Fruit fly (Drosophila melanogaster): ENCODE data around the gene CG31156.

CG31156 gene

dm6 chr3R:22631156-22631555 is 17.7 kb upstream of the CG31156 start (continued):
- no peak for TF ChIP-seq CG18619 (GFP tag; optimal IDR thresholded peaks at IDR 0.05)
- TF ChIP-seq CG8924 (tag; optimal IDR thresholded peaks at IDR 0.05): peak; percentile 5
- TF ChIP-seq fd3F (GFP tag; optimal IDR thresholded peaks at IDR 0.05): no peak
- TF ChIP-seq CG7928 (GFP tag; optimal IDR thresholded peaks at IDR 0.05): no peak
- no peak for TF ChIP-seq bowl (GFP tag; IDR thresholded peaks at IDR 0.05)
- TF ChIP-seq CG2678 (tag; optimal IDR thresholded peaks at IDR 0.05): peak; percentile 22
- peak; percentile 19 for TF ChIP-seq CG1529 (GFP tag; optimal IDR thresholded peaks at IDR 0.05)
- no peak for TF ChIP-seq dysf (GFP tag; IDR thresholded peaks at IDR 0.05)
- no peak for TF ChIP-seq E2f2 (GFP tag; IDR thresholded peaks at IDR 0.05)
- no peak for TF ChIP-seq cg (GFP tag; optimal IDR thresholded peaks at IDR 0.05)
- no peak for TF ChIP-seq lilli (GFP tag; optimal IDR thresholded peaks at IDR 0.05)
- no peak for TF ChIP-seq CG14441 (GFP tag; IDR thresholded peaks at IDR 0.05)
- no peak for TF ChIP-seq CkIIα-i1 (GFP tag; IDR thresholded peaks at IDR 0.05)
- no peak for TF ChIP-seq sc (optimal IDR thresholded peaks at IDR 0.05)
- TF ChIP-seq sc (GFP tag; optimal IDR thresholded peaks at IDR 0.05): no peak
- no peak for TF ChIP-seq tio (GFP tag; optimal IDR thresholded peaks at IDR 0.05)
- no peak for TF ChIP-seq CG17186 (GFP tag; optimal IDR thresholded peaks at IDR 0.05)
- TF ChIP-seq eve (GFP tag; optimal IDR thresholded peaks at IDR 0.05): peak in 1 of 2 experiments; percentile 50
- peak; percentile 7 for TF ChIP-seq Asciz (GFP tag; optimal IDR thresholded peaks at IDR 0.05)
- TF ChIP-seq CG17912 (GFP tag; optimal IDR thresholded peaks at IDR 0.05): peak; percentile 31
- TF ChIP-seq CG7786 (GFP tag; optimal IDR thresholded peaks at IDR 0.05): no peak
- no peak for TF ChIP-seq CG6654 (GFP tag; optimal IDR thresholded peaks at IDR 0.05)
- no peak for TF ChIP-seq gfzf (GFP tag; optimal IDR thresholded peaks at IDR 0.05)
- TF ChIP-seq Tbp (GFP tag; optimal IDR thresholded peaks at IDR 0.05): no peak
- no peak for TF ChIP-seq Deaf1 (tag; optimal IDR thresholded peaks at IDR 0.05)
- TF ChIP-seq sqz (GFP tag; optimal IDR thresholded peaks at IDR 0.05): peak; percentile 9
- no peak for TF ChIP-seq tll (GFP tag; optimal IDR thresholded peaks at IDR 0.05)
- TF ChIP-seq Ssrp (tag; optimal IDR thresholded peaks at IDR 0.05): no peak
- no peak for TF ChIP-seq CG2202 (tag; optimal IDR thresholded peaks at IDR 0.05)
- TF ChIP-seq sens (GFP tag): peak; percentile 52
- no peak for TF ChIP-seq CG13287 (GFP tag; IDR thresholded peaks at IDR 0.05; ENCODE audit: partially characterized antibody)
- TF ChIP-seq CG6813 (GFP tag; optimal IDR thresholded peaks at IDR 0.05): no peak
- peak; percentile 18 for TF ChIP-seq Fer1 (GFP tag; optimal IDR thresholded peaks at IDR 0.05)
- TF ChIP-seq Myb (GFP tag; optimal IDR thresholded peaks at IDR 0.05): no peak
- TF ChIP-seq CG15269 (tag; optimal IDR thresholded peaks at IDR 0.05): peak; percentile 15
- no peak for TF ChIP-seq CG11456 (GFP tag; IDR thresholded peaks at IDR 0.05)
- TF ChIP-seq CG7357 (GFP tag; IDR thresholded peaks at IDR 0.05): no peak
- peak; percentile 23 for TF ChIP-seq Camta (GFP tag; optimal IDR thresholded peaks at IDR 0.05)
- no peak for TF ChIP-seq Mrtf (GFP tag; IDR thresholded peaks at IDR 0.05)
- no peak for TF ChIP-seq Sry-β (GFP tag; optimal IDR thresholded peaks at IDR 0.05)
- TF ChIP-seq CG1233 (GFP tag; optimal IDR thresholded peaks at IDR 0.05): no peak
- TF ChIP-seq CG3726 (GFP tag; IDR thresholded peaks at IDR 0.05): no peak
- TF ChIP-seq peb (GFP tag; IDR thresholded peaks at IDR 0.05): no peak
- no peak for TF ChIP-seq Hr78 (GFP tag; optimal IDR thresholded peaks at IDR 0.05)
- TF ChIP-seq gt (GFP tag; IDR thresholded peaks at IDR 0.05): no peak
- TF ChIP-seq TFAM (GFP tag; optimal IDR thresholded peaks at IDR 0.05): no peak
- peak; percentile 19 for TF ChIP-seq CG15601 (tag; optimal IDR thresholded peaks at IDR 0.05)
- TF ChIP-seq org-1 (GFP tag; optimal IDR thresholded peaks at IDR 0.05): peak; percentile 29
- TF ChIP-seq CG3281 (GFP tag; optimal IDR thresholded peaks at IDR 0.05): no peak
- TF ChIP-seq esg (GFP tag; conservative IDR thresholded peaks at IDR 0.05): no peak
- no peak for TF ChIP-seq ab (GFP tag; optimal IDR thresholded peaks at IDR 0.05)
- TF ChIP-seq repo (GFP tag; optimal IDR thresholded peaks at IDR 0.05): no peak
